Worm (Caenorhabditis elegans): ENCODE data around the gene mdt-10.

DNA sequence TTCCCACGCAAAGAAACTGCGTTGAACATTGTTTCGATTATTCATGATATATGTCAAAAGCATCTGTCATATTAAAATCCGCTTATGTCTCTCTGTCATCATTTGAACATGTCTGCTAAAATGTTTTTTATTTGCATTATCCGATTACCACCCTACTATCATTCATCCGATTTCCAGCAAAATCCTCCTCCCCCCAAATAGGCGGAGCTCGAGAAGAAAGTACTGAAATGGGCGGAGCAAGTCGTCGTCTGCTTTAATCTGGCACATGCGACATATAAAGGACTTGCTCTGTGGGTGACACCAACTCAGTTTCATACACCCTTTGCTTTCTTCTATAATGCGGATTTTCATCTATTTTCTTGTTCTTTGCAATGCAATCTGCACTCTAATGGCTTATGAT, 22.8 kb downstream of the mdt-10 start, which contains the start of gene T09A5.14:
- TF ChIP-seq nhr-23 (tag; optimal IDR thresholded peaks at IDR 0.05) (no peak), aly-2 (tag; optimal IDR thresholded peaks at IDR 0.05) (no peak), fkh-10 (GFP tag; optimal IDR thresholded peaks at IDR 0.05) (no peak), lin-39 (tag; optimal IDR thresholded peaks at IDR 0.05) (no peak), nhr-11 (tag; optimal IDR thresholded peaks at IDR 0.05) (no peak), nhr-28 (tag; optimal IDR thresholded peaks at IDR 0.05) (no peak), nhr-77 (tag; optimal IDR thresholded peaks at IDR 0.05) (no peak), R02D3.7 (tag; optimal IDR thresholded peaks at IDR 0.05) (no peak), ztf-4 (tag; optimal IDR thresholded peaks at IDR 0.05) (no peak), nhr-76 (tag; optimal IDR thresholded peaks at IDR 0.05) (no peak), sea-2 (GFP tag; optimal IDR thresholded peaks at IDR 0.05) (no peak), nhr-25 (tag; optimal IDR thresholded peaks at IDR 0.05) (no peak)

All from whole organism, L3 larva.